Fruit fly (Drosophila melanogaster) S2 (cell line): Measurements from ENCODE around the gene AdoR.

Experiments used
- CG8478 ChIP-seq: fragments of >200 bp; optimal IDR thresholded peaks from 2 replicates; lab custom pipeline; 2018
- CTCF ChIP-seq, 2 experiments: fragments of >200 bp; optimal IDR thresholded peaks; 2 replicates each; lab custom pipeline; 2018

dm6 chr3R:30102806-30103619 is 46.4 kb downstream of the AdoR start:
- TF ChIP-seq CTCF (optimal IDR thresholded peaks at IDR 0.05; lab: Kevin White, UChicago) (no peak), CG8478 (lab: Kevin White, UChicago) (no peak)
